Worm (Caenorhabditis elegans) whole organism, L2 larva: ENCODE measurements around the gene gst-42.

Experiments
- ZK546.5 ChIP-seq: sonication (generic microtip); optimal IDR thresholded peaks from 2 replicates; lab custom pipeline; 2017; ENCODE audit warnings: missing biosample characterization, missing genetic modification characterization
- aly-2 ChIP-seq: fragments of 150-350 bp; optimal IDR thresholded peaks from 2 replicates; lab custom pipeline; 2014; ENCODE audit warnings: missing biosample characterization, missing genetic modification characterization
- ceh-82 ChIP-seq: fragments of 150-350 bp; optimal IDR thresholded peaks from 2 replicates; lab custom pipeline; 2014; ENCODE audit warnings: missing biosample characterization, missing genetic modification characterization
- egl-27 ChIP-seq: sonication (generic microtip); optimal IDR thresholded peaks from 3 replicates; lab custom pipeline; 2017; ENCODE audit warnings: missing biosample characterization, missing genetic modification reagents, missing genetic modification characterization
- elt-1 ChIP-seq: fragments of 150-350 bp; optimal IDR thresholded peaks from 2 replicates; lab custom pipeline; 2014; ENCODE audit warnings: missing biosample characterization, missing genetic modification characterization
- lsy-2 ChIP-seq, 2 experiments: fragments of 150-350 bp in 1 of 2; sonication (generic microtip) in 1 of 2; optimal IDR thresholded peaks; 2 replicates each; lab custom pipeline; 2014 to 2017; ENCODE audit warnings: missing biosample characterization in 2 of 2, missing genetic modification characterization in 2 of 2
- mdl-1 ChIP-seq, 2 experiments: fragments of 150-350 bp in 1 of 2; sonication (generic microtip) in 1 of 2; optimal IDR thresholded peaks; 2 replicates each; lab custom pipeline; 2017; ENCODE audit warnings: missing biosample characterization in 2 of 2, missing genetic modification characterization in 2 of 2
- nhr-10 ChIP-seq: sonication (generic microtip); optimal IDR thresholded peaks from 2 replicates; lab custom pipeline; 2017; ENCODE audit warnings: missing biosample characterization, missing genetic modification characterization
- nhr-11 ChIP-seq: fragments of 150-350 bp; optimal IDR thresholded peaks from 2 replicates; lab custom pipeline; 2014; ENCODE audit warnings: missing biosample characterization, missing genetic modification characterization
- nhr-237 ChIP-seq: fragments of 150-350 bp; optimal IDR thresholded peaks from 2 replicates; lab custom pipeline; 2014; ENCODE audit warnings: missing biosample characterization, missing genetic modification characterization
- nhr-77 ChIP-seq: fragments of 150-350 bp; optimal IDR thresholded peaks from 2 replicates; lab custom pipeline; 2014; ENCODE audit warnings: missing biosample characterization, missing genetic modification characterization
- unc-39 ChIP-seq: fragments of 150-350 bp; optimal IDR thresholded peaks from 2 replicates; lab custom pipeline; 2014; ENCODE audit warnings: missing biosample characterization, missing genetic modification characterization
- unc-62 ChIP-seq: fragments of 150-350 bp; optimal IDR thresholded peaks from 2 replicates; lab custom pipeline; 2014; ENCODE audit warnings: missing biosample characterization, missing genetic modification reagents, missing genetic modification characterization
- zag-1 ChIP-seq: fragments of 150-350 bp; optimal IDR thresholded peaks from 2 replicates; lab custom pipeline; 2014; ENCODE audit warnings: missing biosample characterization, missing genetic modification characterization

ce11 chrX:11732752-11733151 lies 5.0 kb upstream of the gst-42 start:
- TF ChIP-seq zag-1 (tag; lab: Kevin White, UChicago), result no peak
- no peak for TF ChIP-seq nhr-237 (tag; lab: Kevin White, UChicago)
- TF ChIP-seq lsy-2 (tag; optimal IDR thresholded peaks at IDR 0.05; lab: Kevin White, UChicago), result no peak
- TF ChIP-seq nhr-11 (tag; lab: Kevin White, UChicago), result no peak
- TF ChIP-seq egl-27, result no peak
- no peak for TF ChIP-seq ZK546.5 (tag; lab: Kevin White, UChicago)
- no peak for TF ChIP-seq unc-62 (GFP tag; lab: Kevin White, UChicago)
- no peak for TF ChIP-seq ceh-82
- TF ChIP-seq mdl-1 (tag; optimal IDR thresholded peaks at IDR 0.05; lab: Kevin White, UChicago), result no peak
- TF ChIP-seq elt-1 (tag; lab: Kevin White, UChicago), result no peak
- TF ChIP-seq nhr-77 (tag; lab: Kevin White, UChicago), result no peak
- TF ChIP-seq nhr-10, result no peak
- TF ChIP-seq aly-2, result no peak
- no peak for TF ChIP-seq unc-39 (tag; lab: Kevin White, UChicago)
